Fruit fly (Drosophila melanogaster) whole organism, embryonic: ENCODE measurements around the gene CG9297.

Source experiments
- CG10274 ChIP-seq: fragments of 200-800 bp; sonication (Bioruptor generic); optimal IDR thresholded peaks from 3 replicates; lab custom pipeline; 2017; ENCODE audit warnings: missing biosample characterization, mild to moderate bottlenecking, missing genetic modification characterization
- CG10959 ChIP-seq: fragments of 200-800 bp; sonication (Bioruptor generic); IDR thresholded peaks from 2 replicates; pipeline ENCODE4 v1.3.6; 2022; ENCODE audit warnings: missing biosample characterization, missing genetic modification characterization
- CG11085 ChIP-seq: fragments of 200-800 bp; sonication (Bioruptor generic); IDR thresholded peaks from 2 replicates; pipeline ENCODE4 v1.3.6; 2022; ENCODE audit warnings: missing biosample characterization, missing genetic modification characterization
- CG1233 ChIP-seq: fragments of 200-800 bp; sonication (Bioruptor generic); optimal IDR thresholded peaks from 4 replicates; lab custom pipeline; 2018; ENCODE audit warnings: missing biosample characterization, mild to moderate bottlenecking, missing genetic modification characterization
- CG12744 ChIP-seq: fragments of 200-800 bp; sonication (Bioruptor generic); optimal IDR thresholded peaks from 2 replicates; lab custom pipeline; 2016; ENCODE audit warnings: missing biosample characterization, missing genetic modification characterization
- CG13775 ChIP-seq: fragments of 200-800 bp; sonication (Bioruptor generic); optimal IDR thresholded peaks from 3 replicates; lab custom pipeline; 2017; ENCODE audit warnings: missing biosample characterization, mild to moderate bottlenecking, missing genetic modification characterization
- CG14667 ChIP-seq: fragments of 200-800 bp; sonication (Bioruptor generic); IDR thresholded peaks from 2 replicates; pipeline ENCODE4 v1.3.6; 2022; ENCODE audit warnings: missing biosample characterization, missing genetic modification characterization
- CG15479 ChIP-seq: fragments of 200-800 bp; sonication (Bioruptor generic); optimal IDR thresholded peaks from 3 replicates; lab custom pipeline; 2019; ENCODE audit warnings: missing biosample characterization, mild to moderate bottlenecking, missing genetic modification characterization, moderate library complexity
- CG17361 ChIP-seq: fragments of 200-800 bp; sonication (Bioruptor generic); IDR thresholded peaks from 3 replicates; pipeline ENCODE4 v1.3.6; 2022; ENCODE audit warnings: missing biosample characterization, missing genetic modification characterization
- CG2202 ChIP-seq: fragments of 200-800 bp; sonication (Bioruptor generic); optimal IDR thresholded peaks from 2 replicates; lab custom pipeline; 2018; ENCODE audit warnings: missing biosample characterization, mild to moderate bottlenecking, missing genetic modification characterization
- CG2889 ChIP-seq: fragments of 200-800 bp; sonication (Bioruptor generic); IDR thresholded peaks from 3 replicates; pipeline ENCODE4 v1.3.6; 2022; ENCODE audit warnings: missing biosample characterization, missing genetic modification characterization
- CG32772 ChIP-seq: fragments of 200-800 bp; sonication (Bioruptor generic); IDR thresholded peaks from 2 replicates; pipeline ENCODE4 v1.3.6; 2022; ENCODE audit warnings: missing biosample characterization, missing genetic modification characterization
- CG42726 ChIP-seq: fragments of 200-800 bp; sonication (Bioruptor generic); IDR thresholded peaks from 2 replicates; pipeline ENCODE4 v1.3.6; 2022; ENCODE audit warnings: missing biosample characterization, missing genetic modification characterization; ENCODE audit not compliant: partially characterized antibody
- CG4424 ChIP-seq: fragments of 200-800 bp; sonication (Bioruptor generic); optimal IDR thresholded peaks from 3 replicates; lab custom pipeline; 2016; ENCODE audit warnings: missing biosample characterization, missing genetic modification characterization
- CG9727 ChIP-seq: fragments of 200-800 bp; sonication (Bioruptor generic); optimal IDR thresholded peaks from 3 replicates; lab custom pipeline; 2017; ENCODE audit warnings: missing biosample characterization, mild to moderate bottlenecking, missing genetic modification characterization
- CTCF ChIP-seq: fragments of 200-800 bp; sonication (Bioruptor generic); optimal IDR thresholded peaks from 2 replicates; lab custom pipeline; 2017; ENCODE audit warnings: missing biosample characterization, mild to moderate bottlenecking, missing genetic modification characterization, moderate library complexity
- ERR ChIP-seq: fragments of 200-800 bp; sonication (Bioruptor generic); optimal IDR thresholded peaks from 2 replicates; lab custom pipeline; 2016; ENCODE audit warnings: missing biosample characterization, missing genetic modification characterization
- Eip74EF ChIP-seq, 2 experiments: fragments of 200-800 bp in 1 of 2; fragments of >200 bp in 1 of 2; sonication (Bioruptor generic) in 1 of 2; optimal IDR thresholded peaks; 2 replicates each; lab custom pipeline; 2017 to 2019; ENCODE audit warnings: missing biosample characterization in 2 of 2, missing genetic modification characterization in 2 of 2, mild to moderate bottlenecking in 1 of 2, moderate library complexity in 1 of 2
- Fer3 ChIP-seq: fragments of 200-800 bp; sonication (Bioruptor generic); optimal IDR thresholded peaks from 2 replicates; lab custom pipeline; 2018; ENCODE audit warnings: missing biosample characterization, mild to moderate bottlenecking, missing genetic modification characterization, moderate library complexity
- Gug ChIP-seq: fragments of 200-800 bp; sonication (Bioruptor generic); IDR thresholded peaks from 4 replicates; pipeline ENCODE4 v1.3.6; 2022; ENCODE audit warnings: missing biosample characterization, missing genetic modification characterization
- Max ChIP-seq: fragments of 200-800 bp; sonication (Bioruptor generic); optimal IDR thresholded peaks from 2 replicates; lab custom pipeline; 2016; ENCODE audit warnings: missing biosample characterization, mild to moderate bottlenecking, missing genetic modification characterization
- Myb ChIP-seq: fragments of 200-800 bp; sonication (Bioruptor generic); optimal IDR thresholded peaks from 2 replicates; lab custom pipeline; 2016; ENCODE audit warnings: missing biosample characterization, missing genetic modification characterization
- Rfx ChIP-seq: fragments of 200-800 bp; sonication (Bioruptor generic); IDR thresholded peaks from 2 replicates; pipeline ENCODE4 v1.3.6; 2022; ENCODE audit warnings: missing biosample characterization, missing genetic modification characterization
- Sox100B ChIP-seq: fragments of 200-800 bp; sonication (Bioruptor generic); optimal IDR thresholded peaks from 3 replicates; lab custom pipeline; 2018; ENCODE audit warnings: missing biosample characterization, mild to moderate bottlenecking, missing genetic modification characterization
- Sox102F ChIP-seq: fragments of 200-800 bp; sonication (Bioruptor generic); optimal IDR thresholded peaks from 2 replicates; lab custom pipeline; 2018; ENCODE audit warnings: missing biosample characterization, mild to moderate bottlenecking, missing genetic modification characterization, moderate library complexity
- Taf1 ChIP-seq: fragments of 200-800 bp; sonication (Bioruptor generic); IDR thresholded peaks from 2 replicates; pipeline ENCODE4 v1.3.6; 2022; ENCODE audit warnings: missing biosample characterization, missing genetic modification characterization
- abd-A ChIP-seq: fragments of 200-800 bp; sonication (Bioruptor generic); optimal IDR thresholded peaks from 3 replicates; lab custom pipeline; 2019; ENCODE audit warnings: missing biosample characterization, mild to moderate bottlenecking, missing genetic modification characterization, moderate library complexity
- ac ChIP-seq: fragments of 200-800 bp; sonication (Bioruptor generic); optimal IDR thresholded peaks from 3 replicates; lab custom pipeline; 2017; ENCODE audit warnings: missing biosample characterization, mild to moderate bottlenecking, missing genetic modification characterization
- amos ChIP-seq: fragments of 200-800 bp; sonication (Bioruptor generic); IDR thresholded peaks from 2 replicates; pipeline ENCODE4 v1.3.6; 2022; ENCODE audit warnings: missing biosample characterization, missing genetic modification characterization; ENCODE audit not compliant: partially characterized antibody
- ap ChIP-seq: fragments of 200-800 bp; sonication (Bioruptor generic); IDR thresholded peaks from 2 replicates; pipeline ENCODE4 v1.3.6; 2022; ENCODE audit warnings: missing biosample characterization, missing genetic modification characterization
- cato ChIP-seq: fragments of 200-800 bp; sonication (Bioruptor generic); optimal IDR thresholded peaks from 2 replicates; lab custom pipeline; 2016; ENCODE audit warnings: missing biosample characterization, missing genetic modification characterization, borderline replicate concordance
- croc ChIP-seq: fragments of 200-800 bp; sonication (Bioruptor generic); conservative IDR thresholded peaks from 3 replicates; pipeline ENCODE4 v1.3.6; 2022; ENCODE audit warnings: missing biosample characterization, missing genetic modification characterization
- da ChIP-seq: fragments of 200-800 bp; sonication (Bioruptor generic); optimal IDR thresholded peaks from 2 replicates; lab custom pipeline; 2016; ENCODE audit warnings: missing biosample characterization, missing genetic modification characterization
- dmrt11E ChIP-seq: fragments of 200-800 bp; sonication (Bioruptor generic); optimal IDR thresholded peaks from 3 replicates; lab custom pipeline; 2018; ENCODE audit warnings: missing biosample characterization, mild to moderate bottlenecking, missing genetic modification characterization, moderate library complexity
- ems ChIP-seq: fragments of 200-800 bp; sonication (Bioruptor generic); optimal IDR thresholded peaks from 3 replicates; lab custom pipeline; 2016; ENCODE audit warnings: missing biosample characterization, missing genetic modification characterization
- fd96Cb ChIP-seq: fragments of 200-800 bp; sonication (Bioruptor generic); optimal IDR thresholded peaks from 2 replicates; lab custom pipeline; 2018; ENCODE audit warnings: missing biosample characterization, mild to moderate bottlenecking, missing genetic modification characterization, moderate library complexity
- h ChIP-seq: fragments of >200 bp; optimal IDR thresholded peaks from 2 replicates; lab custom pipeline; 2017
- ind ChIP-seq: fragments of 200-800 bp; sonication (Bioruptor generic); optimal IDR thresholded peaks from 3 replicates; lab custom pipeline; 2016; ENCODE audit warnings: missing biosample characterization, missing genetic modification characterization
- pb ChIP-seq: fragments of 200-800 bp; sonication (Bioruptor generic); optimal IDR thresholded peaks from 3 replicates; lab custom pipeline; 2016; ENCODE audit warnings: missing biosample characterization, missing genetic modification characterization
- peb ChIP-seq: fragments of 200-800 bp; sonication (Bioruptor generic); IDR thresholded peaks from 2 replicates; pipeline ENCODE4 v1.3.6; 2022; ENCODE audit warnings: missing biosample characterization, missing genetic modification characterization
- pum ChIP-seq: fragments of 200-800 bp; sonication (Bioruptor generic); optimal IDR thresholded peaks from 2 replicates; lab custom pipeline; 2016; ENCODE audit warnings: missing biosample characterization, missing genetic modification characterization
- sima ChIP-seq: fragments of 200-800 bp; sonication (Bioruptor generic); optimal IDR thresholded peaks from 2 replicates; lab custom pipeline; 2016; ENCODE audit warnings: missing biosample characterization, missing genetic modification characterization
- tio ChIP-seq: fragments of 200-800 bp; sonication (Bioruptor generic); optimal IDR thresholded peaks from 2 replicates; lab custom pipeline; 2017; ENCODE audit warnings: missing biosample characterization, missing genetic modification characterization, inconsistent platforms
- tna ChIP-seq: fragments of 200-800 bp; sonication (Bioruptor generic); IDR thresholded peaks from 2 replicates; pipeline ENCODE4 v1.3.6; 2022; ENCODE audit warnings: missing biosample characterization, missing genetic modification characterization; ENCODE audit not compliant: partially characterized antibody
- ttk ChIP-seq: fragments of 200-800 bp; sonication (Bioruptor generic); IDR thresholded peaks from 2 replicates; pipeline ENCODE4 v2.1.2; 2022; ENCODE audit warnings: missing biosample characterization, missing genetic modification characterization
- vvl ChIP-seq: fragments of 200-800 bp; sonication (Bioruptor generic); IDR thresholded peaks from 2 replicates; pipeline ENCODE4 v1.3.6; 2022; ENCODE audit warnings: missing biosample characterization, missing genetic modification characterization

Gene CG9297

dm6 chr3R:13817480-13818305 is 46.4 kb downstream of the CG9297 start (continued):
- TF ChIP-seq Eip74EF (GFP tag; optimal IDR thresholded peaks at IDR 0.05; lab: Kevin White, UChicago) (peak in 1 of 2 experiments; percentile 80), da (GFP tag; lab: Kevin White, UChicago) (no peak), Max (GFP tag; lab: Kevin White, UChicago) (peak; percentile 7), cato (GFP tag; lab: Kevin White, UChicago) (peak; percentile 18), CG42726 (GFP tag; lab: Robert Waterston, UW) (no peak), tna (no peak), h (lab: Kevin White, UChicago) (no peak), pum (no peak), CG13775 (GFP tag; lab: Kevin White, UChicago) (peak; percentile 24), CG10959 (GFP tag; lab: Robert Waterston, UW) (no peak), CG10274 (GFP tag; lab: Kevin White, UChicago) (no peak), CG11085 (GFP tag; lab: Robert Waterston, UW) (no peak), tio (GFP tag; lab: Kevin White, UChicago) (peak; percentile 49), CG2889 (no peak), peb (GFP tag; lab: Robert Waterston, UW) (peak; percentile 41; the same call in 1 of the 2 replicates), abd-A (tag; lab: Kevin White, UChicago) (no peak), CG9727 (GFP tag; lab: Kevin White, UChicago) (peak; percentile 25), ind (GFP tag; lab: Kevin White, UChicago) (peak; percentile 57), fd96Cb (tag; lab: Kevin White, UChicago) (peak; percentile 77), vvl (GFP tag; lab: Robert Waterston, UW) (peak; percentile 65), CG4424 (peak; percentile 65), CG2202 (tag; lab: Kevin White, UChicago) (no peak), ac (GFP tag; lab: Kevin White, UChicago) (no peak), CG14667 (peak; percentile 42; the same call in 1 of the 2 replicates), CG12744 (GFP tag; lab: Kevin White, UChicago) (no peak), ERR (GFP tag; lab: Kevin White, UChicago) (no peak), CG17361 (GFP tag; lab: Robert Waterston, UW) (peak; percentile 84), CG1233 (peak; percentile 4), ems (no peak), CG15479 (GFP tag; lab: Kevin White, UChicago) (no peak), ap (GFP tag; lab: Robert Waterston, UW) (no peak; the same call in 1 of the 2 replicates), amos (no peak), ttk (GFP tag; lab: Robert Waterston, UW) (peak; percentile 64), croc (GFP tag; lab: Robert Waterston, UW) (peak; percentile 83), Sox102F (peak; percentile 82), CG32772 (GFP tag; lab: Robert Waterston, UW) (peak; percentile 59), dmrt11E (no peak), Rfx (no peak), pb (GFP tag; lab: Kevin White, UChicago) (peak; percentile 12), sima (GFP tag; lab: Kevin White, UChicago) (no peak), Gug (GFP tag; lab: Robert Waterston, UW) (no peak; the same call in 3 of the 4 replicates), Myb (GFP tag; lab: Kevin White, UChicago) (peak; percentile 9), Fer3 (tag; lab: Kevin White, UChicago) (peak; percentile 5), Sox100B (GFP tag; lab: Kevin White, UChicago) (peak; percentile 71), CTCF (GFP tag; lab: Kevin White, UChicago) (peak; percentile 15), Taf1 (no peak)
- TF ChIP-seq, all 482 proteins: peak for 221
